Fruit fly (Drosophila melanogaster): Measurements from ENCODE around the gene eIF3a.

eIF3a gene

dm6 chr3R:4419482-4419881, 14.2 kb downstream of the eIF3a start, which contains the start of gene CG32944 (continued):
- no peak for TF ChIP-seq fd96Cb (tag; optimal IDR thresholded peaks at IDR 0.05)
- TF ChIP-seq Vsx1 (GFP tag; optimal IDR thresholded peaks at IDR 0.05), result no peak
- no peak for TF ChIP-seq sug (tag; optimal IDR thresholded peaks at IDR 0.05)
- no peak for TF ChIP-seq Optix (GFP tag; IDR thresholded peaks at IDR 0.05)
- TF ChIP-seq Mad (GFP tag; optimal IDR thresholded peaks at IDR 0.05), result no peak
- TF ChIP-seq knrl (GFP tag; IDR thresholded peaks at IDR 0.05; ENCODE audit: partially characterized antibody), result 0 out of 3 replicates have a peak, but pooled peaks have one; percentile 16
- TF ChIP-seq onecut (GFP tag; IDR thresholded peaks at IDR 0.05), result no peak

- TF ChIP-seq CG4707 (GFP tag; optimal IDR thresholded peaks at IDR 0.05) (no peak), crc (GFP tag; optimal IDR thresholded peaks at IDR 0.05) (no peak), CG14050 (GFP tag; IDR thresholded peaks at IDR 0.05) (no peak), bigmax (GFP tag; optimal IDR thresholded peaks at IDR 0.05) (no peak), dmrt11E (tag; optimal IDR thresholded peaks at IDR 0.05) (no peak), sens (GFP tag) (no peak), Ravus (GFP tag; IDR thresholded peaks at IDR 0.05) (no peak), CG10147 (GFP tag; optimal IDR thresholded peaks at IDR 0.05) (no peak), salm (tag; optimal IDR thresholded peaks at IDR 0.05) (no peak), NC2β (GFP tag; optimal IDR thresholded peaks at IDR 0.05) (no peak), stwl (tag; optimal IDR thresholded peaks at IDR 0.05) (no peak), sens-2 (GFP tag; IDR thresholded peaks at IDR 0.05) (no peak), CG2889 (GFP tag; IDR thresholded peaks at IDR 0.05) (no peak), sc (optimal IDR thresholded peaks at IDR 0.05) (no peak), sc (GFP tag; optimal IDR thresholded peaks at IDR 0.05) (no peak), Dip3 (GFP tag; optimal IDR thresholded peaks at IDR 0.05) (no peak), CG8388 (GFP tag; optimal IDR thresholded peaks at IDR 0.05) (no peak), CG2202 (tag; optimal IDR thresholded peaks at IDR 0.05) (no peak), CG10431 (GFP tag; optimal IDR thresholded peaks at IDR 0.05) (no peak)
These were observed 17.6 kb downstream of the eIF3a start, which contains the start of gene CG31528 for dm6 chr3R:4416138-4416537. CG31528 (plus strand) TSS chr3R:4416438.

DNA sequence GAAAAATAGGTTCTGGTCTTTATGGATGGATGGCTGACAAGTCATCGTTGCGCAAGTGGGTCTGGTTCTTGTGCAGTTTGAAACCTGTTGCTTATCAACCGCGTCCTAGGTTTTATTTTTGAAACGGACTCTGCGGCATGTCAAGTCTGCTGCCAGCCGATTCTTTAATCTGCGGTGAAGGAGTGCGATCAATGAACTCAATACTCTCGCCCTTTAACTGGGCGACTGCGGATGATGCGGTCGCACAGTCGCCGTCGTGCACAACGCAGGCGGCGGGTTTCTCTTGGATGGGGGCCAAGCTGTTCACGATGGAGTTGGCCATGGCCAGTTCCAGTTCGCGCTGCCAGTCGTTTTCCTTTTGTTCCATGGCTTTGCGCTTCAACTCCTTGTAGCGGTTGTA, 26.4 kb downstream of the eIF3a start:
- TF ChIP-seq Dll (GFP tag; IDR thresholded peaks at IDR 0.05; ENCODE audit: partially characterized antibody) (no peak), nerfin-2 (GFP tag; IDR thresholded peaks at IDR 0.05; ENCODE audit: partially characterized antibody) (no peak), CG1602 (GFP tag; optimal IDR thresholded peaks at IDR 0.05) (no peak), CG3281 (GFP tag; optimal IDR thresholded peaks at IDR 0.05) (no peak), onecut (GFP tag; IDR thresholded peaks at IDR 0.05) (no peak), Myb (GFP tag; optimal IDR thresholded peaks at IDR 0.05) (no peak), gcm2 (GFP tag; optimal IDR thresholded peaks at IDR 0.05) (no peak), Optix (GFP tag; IDR thresholded peaks at IDR 0.05) (no peak), caup (GFP tag; optimal IDR thresholded peaks at IDR 0.05; ENCODE audit: severe bottlenecking) (no peak), CG14050 (GFP tag; IDR thresholded peaks at IDR 0.05) (no peak), z (GFP tag; IDR thresholded peaks at IDR 0.05) (no peak), bcd (GFP tag; optimal IDR thresholded peaks at IDR 0.05) (no peak), sima (GFP tag; optimal IDR thresholded peaks at IDR 0.05) (no peak)

dm6 chr3R:4403706-4404392, 29.8 kb downstream of the eIF3a start:
- TF ChIP-seq CG13894 (tag; optimal IDR thresholded peaks at IDR 0.05), result no peak
- peak; percentile 66 for TF ChIP-seq grn (GFP tag; optimal IDR thresholded peaks at IDR 0.05)
- peak; percentile 21 for TF ChIP-seq ewg (GFP tag; optimal IDR thresholded peaks at IDR 0.05)
- TF ChIP-seq CG8290 (GFP tag; optimal IDR thresholded peaks at IDR 0.05), result peak; percentile 23
- no peak for TF ChIP-seq CG8290 (tag; optimal IDR thresholded peaks at IDR 0.05)
- TF ChIP-seq cg (GFP tag; optimal IDR thresholded peaks at IDR 0.05), result peak; percentile 81
- TF ChIP-seq prd (optimal IDR thresholded peaks at IDR 0.05), result no peak
- 0 out of 3 replicates have a peak, but pooled peaks have one; percentile 7 for TF ChIP-seq prd (GFP tag; IDR thresholded peaks at IDR 0.05)
- TF ChIP-seq CG14965 (GFP tag; optimal IDR thresholded peaks at IDR 0.05; ENCODE audit: borderline replicate concordance), result no peak
- TF ChIP-seq Hmr (GFP tag; optimal IDR thresholded peaks at IDR 0.05), result peak; percentile 45
- peak; percentile 13 for TF ChIP-seq PHDP (tag; optimal IDR thresholded peaks at IDR 0.05)
- peak; percentile 35 for TF ChIP-seq CG10543 (GFP tag; optimal IDR thresholded peaks at IDR 0.05)

Measured in whole organism, embryonic.